Fruit fly (Drosophila melanogaster) whole organism, prepupa: ENCODE results near the gene obst-H.
A peak's percentile ranks its signal among the peaks of the same experiment; 100 is the strongest.

Experiments
- CG10631 ChIP-seq: fragments of 200-800 bp; sonication (Bioruptor generic); optimal IDR thresholded peaks from 2 replicates; lab custom pipeline; 2016; ENCODE audit warnings: missing biosample characterization, missing genetic modification characterization
- CG10669 ChIP-seq: fragments of 200-800 bp; sonication (Bioruptor generic); optimal IDR thresholded peaks from 3 replicates; lab custom pipeline; 2018; ENCODE audit warnings: missing biosample characterization, mild to moderate bottlenecking, missing genetic modification characterization, moderate library complexity
- CG11294 ChIP-seq: fragments of 200-800 bp; sonication (Bioruptor generic); IDR thresholded peaks from 2 replicates; pipeline ENCODE4 v1.3.6; 2022; ENCODE audit warnings: missing biosample characterization, missing genetic modification characterization
- CG11762 ChIP-seq: fragments of 200-800 bp; sonication (Bioruptor generic); optimal IDR thresholded peaks from 3 replicates; lab custom pipeline; 2016; ENCODE audit warnings: missing biosample characterization, missing genetic modification characterization; ENCODE audit not compliant: insufficient read depth
- CG11902 ChIP-seq: fragments of 200-800 bp; sonication (Bioruptor generic); optimal IDR thresholded peaks from 3 replicates; lab custom pipeline; 2016; ENCODE audit warnings: missing biosample characterization, missing genetic modification characterization
- CG15336 ChIP-seq: fragments of 200-800 bp; sonication (Bioruptor generic); IDR thresholded peaks from 2 replicates; pipeline ENCODE4 v1.3.6; 2022; ENCODE audit warnings: missing biosample characterization, missing genetic modification characterization
- CG1621 ChIP-seq: fragments of 200-800 bp; sonication (Bioruptor generic); optimal IDR thresholded peaks from 3 replicates; lab custom pipeline; 2018; ENCODE audit warnings: missing biosample characterization, mild to moderate bottlenecking, missing genetic modification characterization
- CG16779 ChIP-seq: fragments of 200-800 bp; sonication (Bioruptor generic); optimal IDR thresholded peaks from 3 replicates; lab custom pipeline; 2017; ENCODE audit warnings: missing biosample characterization, mild to moderate bottlenecking, missing genetic modification characterization
- CG3032 ChIP-seq: fragments of 200-800 bp; optimal IDR thresholded peaks from 2 replicates; lab custom pipeline; 2019; ENCODE audit warnings: missing biosample characterization, mild to moderate bottlenecking, missing genetic modification characterization, moderate library complexity
- CG32006 ChIP-seq: fragments of 200-800 bp; sonication (Bioruptor generic); optimal IDR thresholded peaks from 3 replicates; lab custom pipeline; 2017; ENCODE audit warnings: missing biosample characterization, mild to moderate bottlenecking, missing genetic modification characterization
- CG34406 ChIP-seq: fragments of 200-800 bp; sonication (Bioruptor generic); optimal IDR thresholded peaks from 3 replicates; lab custom pipeline; 2016; ENCODE audit warnings: missing biosample characterization, missing genetic modification characterization
- CG3919 ChIP-seq: fragments of 200-800 bp; sonication (Bioruptor generic); optimal IDR thresholded peaks from 3 replicates; lab custom pipeline; 2016; ENCODE audit warnings: missing biosample characterization, missing genetic modification characterization
- CG4318 ChIP-seq: fragments of 200-800 bp; sonication (Bioruptor generic); optimal IDR thresholded peaks from 3 replicates; lab custom pipeline; 2017; ENCODE audit warnings: missing biosample characterization, mild to moderate bottlenecking, missing genetic modification characterization
- CG6792 ChIP-seq: fragments of 200-800 bp; sonication (Bioruptor generic); optimal IDR thresholded peaks from 3 replicates; lab custom pipeline; 2016; ENCODE audit warnings: missing biosample characterization, missing genetic modification characterization
- CG6808 ChIP-seq: fragments of 200-800 bp; sonication (Bioruptor generic); optimal IDR thresholded peaks from 3 replicates; lab custom pipeline; 2017; ENCODE audit warnings: missing biosample characterization, missing genetic modification characterization, mild to moderate bottlenecking, moderate library complexity, missing genetic modification reagents
- CG7368 ChIP-seq: fragments of 200-800 bp; sonication (Bioruptor generic); optimal IDR thresholded peaks from 3 replicates; lab custom pipeline; 2016; ENCODE audit warnings: missing biosample characterization, missing genetic modification characterization
- CG8119 ChIP-seq: fragments of 200-800 bp; sonication (Bioruptor generic); IDR thresholded peaks from 3 replicates; pipeline ENCODE4 v1.3.6; 2022; ENCODE audit warnings: missing biosample characterization, missing genetic modification characterization
- CG8319 ChIP-seq: fragments of 200-800 bp; sonication (Bioruptor generic); optimal IDR thresholded peaks from 3 replicates; lab custom pipeline; 2016; ENCODE audit warnings: missing biosample characterization, missing genetic modification characterization
- CG8632 ChIP-seq: fragments of 200-800 bp; sonication (Bioruptor generic); optimal IDR thresholded peaks from 3 replicates; lab custom pipeline; 2016; ENCODE audit warnings: missing biosample characterization, missing genetic modification characterization
- CG9139 ChIP-seq: fragments of 200-800 bp; sonication (Bioruptor generic); optimal IDR thresholded peaks from 3 replicates; lab custom pipeline; 2017; ENCODE audit warnings: missing biosample characterization, mild to moderate bottlenecking, missing genetic modification characterization
- Eip75B ChIP-seq: fragments of 200-800 bp; sonication (Bioruptor generic); optimal IDR thresholded peaks from 3 replicates; lab custom pipeline; 2016; ENCODE audit warnings: missing biosample characterization, missing genetic modification characterization
- Eip78C ChIP-seq: fragments of 200-800 bp; sonication (Bioruptor generic); peaks from one replicate; lab custom pipeline; 2016; ENCODE audit warnings: missing biosample characterization, missing genetic modification characterization
- Eip93F ChIP-seq: fragments of 200-800 bp; sonication (Bioruptor generic); optimal IDR thresholded peaks from 2 replicates; lab custom pipeline; 2016; ENCODE audit warnings: missing biosample characterization, mild to moderate bottlenecking, missing genetic modification characterization
- Ets21C ChIP-seq: fragments of 200-800 bp; sonication (Bioruptor generic); optimal IDR thresholded peaks from 3 replicates; lab custom pipeline; 2016; ENCODE audit warnings: missing biosample characterization, missing genetic modification characterization
- Ets96B ChIP-seq: fragments of 200-800 bp; optimal IDR thresholded peaks from 2 replicates; lab custom pipeline; 2019; ENCODE audit warnings: missing biosample characterization, mild to moderate bottlenecking, missing genetic modification characterization, moderate library complexity
- Gug ChIP-seq: fragments of 200-800 bp; sonication (Bioruptor generic); IDR thresholded peaks from 2 replicates; pipeline ENCODE4 v1.3.6; 2022; ENCODE audit warnings: missing biosample characterization, missing genetic modification characterization
- Hr38 ChIP-seq: sonication (Bioruptor generic); optimal IDR thresholded peaks from 2 replicates; lab custom pipeline; 2016; ENCODE audit warnings: missing biosample characterization, missing genetic modification characterization
- Hr39 ChIP-seq: fragments of 200-800 bp; sonication (Bioruptor generic); optimal IDR thresholded peaks from 2 replicates; lab custom pipeline; 2016; ENCODE audit warnings: missing biosample characterization, missing genetic modification characterization
- Hr4 ChIP-seq: fragments of 200-800 bp; sonication (Bioruptor generic); optimal IDR thresholded peaks from 3 replicates; lab custom pipeline; 2016; ENCODE audit warnings: missing biosample characterization, missing genetic modification characterization
- Lpt ChIP-seq: fragments of 200-800 bp; sonication (Bioruptor generic); optimal IDR thresholded peaks from 3 replicates; lab custom pipeline; 2016; ENCODE audit warnings: missing biosample characterization, missing genetic modification characterization
- Met ChIP-seq: fragments of 200-800 bp; sonication (Bioruptor generic); optimal IDR thresholded peaks from 3 replicates; lab custom pipeline; 2016; ENCODE audit warnings: missing biosample characterization, missing genetic modification characterization
- OdsH ChIP-seq: fragments of 200-800 bp; sonication (Bioruptor generic); optimal IDR thresholded peaks from 3 replicates; lab custom pipeline; 2016; ENCODE audit warnings: missing biosample characterization, missing genetic modification characterization
- Smox ChIP-seq: fragments of 200-800 bp; sonication (Bioruptor generic); optimal IDR thresholded peaks from 3 replicates; lab custom pipeline; 2016; ENCODE audit warnings: missing biosample characterization, missing genetic modification characterization
- Sox102F ChIP-seq: fragments of 200-800 bp; sonication (Bioruptor generic); optimal IDR thresholded peaks from 2 replicates; lab custom pipeline; 2016; ENCODE audit warnings: missing biosample characterization, mild to moderate bottlenecking, missing genetic modification characterization
- Sox14 ChIP-seq: fragments of 200-800 bp; sonication (Bioruptor generic); optimal IDR thresholded peaks from 3 replicates; lab custom pipeline; 2016; ENCODE audit warnings: missing biosample characterization, missing genetic modification characterization
- Sox15 ChIP-seq: fragments of 200-800 bp; sonication (Bioruptor generic); optimal IDR thresholded peaks from 3 replicates; lab custom pipeline; 2016; ENCODE audit warnings: missing biosample characterization, missing genetic modification characterization
- achi ChIP-seq: fragments of 200-800 bp; sonication (Bioruptor generic); optimal IDR thresholded peaks from 3 replicates; lab custom pipeline; 2016; ENCODE audit warnings: missing biosample characterization, missing genetic modification characterization
- acj6 ChIP-seq: fragments of 200-800 bp; sonication (Bioruptor generic); optimal IDR thresholded peaks from 3 replicates; lab custom pipeline; 2016; ENCODE audit warnings: missing biosample characterization, missing genetic modification characterization
- cyc ChIP-seq: fragments of 200-800 bp; sonication (Bioruptor generic); optimal IDR thresholded peaks from 3 replicates; lab custom pipeline; 2016; ENCODE audit warnings: missing biosample characterization, missing genetic modification characterization
- dac ChIP-seq: fragments of 200-800 bp; sonication (Bioruptor generic); optimal IDR thresholded peaks from 2 replicates; lab custom pipeline; 2017; ENCODE audit warnings: missing biosample characterization, mild to moderate bottlenecking, missing genetic modification characterization
- dsx ChIP-seq: fragments of 200-800 bp; optimal IDR thresholded peaks from 3 replicates; lab custom pipeline; 2019; ENCODE audit warnings: missing biosample characterization, mild to moderate bottlenecking, missing genetic modification characterization, moderate library complexity; ENCODE audit not compliant: poor library complexity, severe bottlenecking
- esn ChIP-seq: fragments of 200-800 bp; sonication (Bioruptor generic); optimal IDR thresholded peaks from 2 replicates; lab custom pipeline; 2016; ENCODE audit warnings: missing biosample characterization, mild to moderate bottlenecking, missing genetic modification characterization, moderate library complexity
- fd59A ChIP-seq: fragments of 200-800 bp; sonication (Bioruptor generic); optimal IDR thresholded peaks from 2 replicates; lab custom pipeline; 2017; ENCODE audit warnings: missing biosample characterization, mild to moderate bottlenecking, missing genetic modification characterization, missing genetic modification reagents
- fd85E ChIP-seq: fragments of 200-800 bp; sonication (Bioruptor generic); optimal IDR thresholded peaks from 3 replicates; lab custom pipeline; 2016; ENCODE audit warnings: missing biosample characterization, missing genetic modification characterization
- fkh ChIP-seq: fragments of 200-800 bp; sonication (Bioruptor generic); optimal IDR thresholded peaks from 3 replicates; lab custom pipeline; 2017; ENCODE audit warnings: missing biosample characterization, mild to moderate bottlenecking, missing genetic modification characterization, moderate library complexity
- net ChIP-seq: fragments of 200-800 bp; sonication (Bioruptor generic); optimal IDR thresholded peaks from 3 replicates; lab custom pipeline; 2016; ENCODE audit warnings: missing biosample characterization, missing genetic modification characterization
- pdm3 ChIP-seq: fragments of 200-800 bp; sonication (Bioruptor generic); optimal IDR thresholded peaks from 3 replicates; lab custom pipeline; 2016; ENCODE audit warnings: missing biosample characterization, missing genetic modification characterization
- spab ChIP-seq: fragments of 200-800 bp; sonication (Bioruptor generic); optimal IDR thresholded peaks from 2 replicates; lab custom pipeline; 2017; ENCODE audit warnings: missing biosample characterization, mild to moderate bottlenecking, missing genetic modification characterization, missing genetic modification reagents
- ss ChIP-seq, 2 experiments: fragments of 200-800 bp; sonication (Bioruptor generic); optimal IDR thresholded peaks; 2 replicates in 1 of 2; 3 replicates in 1 of 2; lab custom pipeline; 2017 to 2018; ENCODE audit warnings: mild to moderate bottlenecking in 2 of 2, missing biosample characterization in 2 of 2, missing genetic modification characterization in 2 of 2, moderate library complexity in 1 of 2
- svp ChIP-seq: fragments of 200-800 bp; sonication (Bioruptor generic); peaks from one replicate; lab custom pipeline; 2016; ENCODE audit warnings: missing biosample characterization, missing genetic modification characterization
- topi ChIP-seq: fragments of 200-800 bp; sonication (Bioruptor generic); optimal IDR thresholded peaks from 3 replicates; lab custom pipeline; 2016; ENCODE audit warnings: missing biosample characterization, missing genetic modification characterization
- vri ChIP-seq: fragments of 200-800 bp; sonication (Bioruptor generic); optimal IDR thresholded peaks from 3 replicates; lab custom pipeline; 2016; ENCODE audit warnings: missing biosample characterization, mild to moderate bottlenecking, missing genetic modification characterization

Gene obst-H

dm6 chr3L:15508233-15508632, 20.8 kb downstream of the obst-H start, which contains the start of gene CG7841:
TSS of gene CG7841 (minus strand) at chr3L:15508252.
- peak; percentile 99 for TF ChIP-seq CG3032 (tag; lab: Kevin White, UChicago)
- TF ChIP-seq svp (GFP tag; lab: Kevin White, UChicago) = peak; percentile 99
- TF ChIP-seq Hr39 (GFP tag; lab: Kevin White, UChicago) = peak; percentile 97
- peak; percentile 98 for TF ChIP-seq Smox (GFP tag; lab: Kevin White, UChicago)
- peak; percentile 95 for TF ChIP-seq CG8319 (GFP tag; lab: Kevin White, UChicago)
- peak; percentile 97 for TF ChIP-seq cyc (GFP tag; lab: Kevin White, UChicago)
- peak; percentile 96 for TF ChIP-seq spab
- peak; percentile 93 for TF ChIP-seq CG4318 (GFP tag; lab: Kevin White, UChicago)
- peak; percentile 99 for TF ChIP-seq Eip93F (GFP tag; lab: Kevin White, UChicago)
- TF ChIP-seq esn (GFP tag; lab: Kevin White, UChicago) = peak; percentile 99
- TF ChIP-seq Sox14 (GFP tag; lab: Kevin White, UChicago) = peak; percentile 98
- peak; percentile 93 for TF ChIP-seq Gug (GFP tag; lab: Robert Waterston, UW)
- peak; percentile 99 for TF ChIP-seq Eip75B (GFP tag; lab: Kevin White, UChicago)
- TF ChIP-seq CG16779 (tag; lab: Kevin White, UChicago) = peak; percentile 97
- peak; percentile 98 for TF ChIP-seq dsx
- TF ChIP-seq Eip78C = peak; percentile 100
- peak; percentile 94 for TF ChIP-seq CG10631
- peak; percentile 95 for TF ChIP-seq fd59A (GFP tag; lab: Kevin White, UChicago)
- peak; percentile 98 for TF ChIP-seq CG10669 (GFP tag; lab: Kevin White, UChicago)
- peak; percentile 97 for TF ChIP-seq achi
- TF ChIP-seq net (GFP tag; lab: Kevin White, UChicago) = peak; percentile 98
- TF ChIP-seq CG6792 = peak; percentile 98
- peak; percentile 98 for TF ChIP-seq acj6
- TF ChIP-seq Sox15 (GFP tag; lab: Kevin White, UChicago) = peak; percentile 92
- TF ChIP-seq CG8632 (GFP tag; lab: Kevin White, UChicago) = peak; percentile 97
- TF ChIP-seq CG7368 (GFP tag; lab: Kevin White, UChicago) = peak; percentile 97
- peak; percentile 98 to 99 for TF ChIP-seq ss (GFP tag; optimal IDR thresholded peaks at IDR 0.05; lab: Kevin White, UChicago)
- TF ChIP-seq Hr4 (GFP tag; lab: Kevin White, UChicago) = peak; percentile 98
- peak; percentile 96 for TF ChIP-seq CG11762 (GFP tag; lab: Kevin White, UChicago)
- peak; percentile 90 for TF ChIP-seq CG11902
- peak; percentile 89 for TF ChIP-seq fkh (GFP tag; lab: Kevin White, UChicago)
- peak; percentile 96 for TF ChIP-seq Lpt
- peak; percentile 96 for TF ChIP-seq CG32006 (GFP tag; lab: Kevin White, UChicago)
- TF ChIP-seq CG6808 (GFP tag; lab: Kevin White, UChicago) = peak; percentile 98
- peak; percentile 96 for TF ChIP-seq Ets21C (GFP tag; lab: Kevin White, UChicago)
- TF ChIP-seq CG9139 (GFP tag; lab: Kevin White, UChicago) = peak; percentile 97
- peak; percentile 99 for TF ChIP-seq topi
- TF ChIP-seq pdm3 (GFP tag; lab: Kevin White, UChicago) = peak; percentile 98
- peak; percentile 97 for TF ChIP-seq OdsH (GFP tag; lab: Kevin White, UChicago)
- TF ChIP-seq Hr38 (GFP tag; lab: Kevin White, UChicago) = peak; percentile 40
- TF ChIP-seq CG3919 (GFP tag; lab: Kevin White, UChicago) = peak; percentile 99
- peak; percentile 99 for TF ChIP-seq Sox102F (GFP tag; lab: Kevin White, UChicago)
- TF ChIP-seq vri (GFP tag; lab: Kevin White, UChicago) = peak; percentile 99
- TF ChIP-seq CG34406 (GFP tag; lab: Kevin White, UChicago) = peak; percentile 98
- peak; percentile 98 for TF ChIP-seq Ets96B (tag; lab: Kevin White, UChicago)
- peak; percentile 98 for TF ChIP-seq CG8119 (GFP tag; lab: Robert Waterston, UW)
- TF ChIP-seq CG11294 (GFP tag; lab: Robert Waterston, UW) = peak; percentile 90; the same call in 1 of the 2 replicates
- TF ChIP-seq fd85E = peak; percentile 93
- TF ChIP-seq CG15336 (GFP tag; lab: Robert Waterston, UW) = peak; percentile 99
- TF ChIP-seq CG1621 (tag; lab: Kevin White, UChicago) = peak; percentile 97
- TF ChIP-seq dac (GFP tag; lab: Kevin White, UChicago) = peak; percentile 96
- peak; percentile 99 for TF ChIP-seq Met
